Worm (Caenorhabditis elegans) whole organism, young adult: ENCODE measurements around the gene ilcr-2.

Experiments used
- B0035.1 ChIP-seq: sonication (generic microtip); optimal IDR thresholded peaks from 2 replicates; lab custom pipeline; 2016; ENCODE audit warnings: missing genetic modification characterization, mild to moderate bottlenecking, missing compliant biosample characterization, missing genotype, missing genetic modification reagents
- C17E4.6 ChIP-seq: fragments of 200-800 bp; sonication (Bioruptor generic); IDR thresholded peaks from 2 replicates; pipeline ENCODE4 v1.3.6; 2022; ENCODE audit warnings: missing genetic modification reagents, missing genetic modification characterization, missing compliant biosample characterization
- D2030.7 ChIP-seq: fragments of 200-800 bp; sonication (Bioruptor generic); IDR thresholded peaks from 2 replicates; pipeline ENCODE4 v1.3.6; 2022; ENCODE audit warnings: missing genetic modification reagents, missing genetic modification characterization, missing compliant biosample characterization
- F10E7.11 ChIP-seq: sonication (generic microtip); optimal IDR thresholded peaks from 2 replicates; lab custom pipeline; 2017; ENCODE audit warnings: mild to moderate bottlenecking, missing genetic modification characterization, moderate library complexity, missing compliant biosample characterization
- F23B12.7 ChIP-seq: sonication (generic microtip); optimal IDR thresholded peaks from 2 replicates; lab custom pipeline; 2017; ENCODE audit warnings: missing genetic modification characterization, mild to moderate bottlenecking, missing compliant biosample characterization, antibody characterized with exemption, moderate library complexity; ENCODE audit not compliant: insufficient read depth
- F33H1.4 ChIP-seq: fragments of 200-800 bp; sonication (Bioruptor generic); IDR thresholded peaks from 2 replicates; pipeline ENCODE4 v1.3.6; 2022; ENCODE audit warnings: missing genetic modification reagents, missing genetic modification characterization, missing compliant biosample characterization
- F55B11.4 ChIP-seq: sonication (generic microtip); optimal IDR thresholded peaks from 2 replicates; lab custom pipeline; 2016; ENCODE audit warnings: missing compliant biosample characterization, missing genetic modification characterization, borderline replicate concordance; ENCODE audit not compliant: insufficient read depth
- K11D2.4 ChIP-seq: fragments of 200-800 bp; sonication (Bioruptor generic); IDR thresholded peaks from 2 replicates; pipeline ENCODE4 v1.3.6; 2022; ENCODE audit warnings: missing genetic modification reagents, missing genetic modification characterization, missing compliant biosample characterization
- Y67H2A.10 ChIP-seq: fragments of 200-800 bp; sonication (Bioruptor generic); conservative IDR thresholded peaks from 2 replicates; pipeline ENCODE4 v1.3.6; 2022; ENCODE audit warnings: missing genetic modification reagents, missing genetic modification characterization, missing compliant biosample characterization
- Y95B8A.8 ChIP-seq: fragments of 200-800 bp; sonication (Bioruptor generic); IDR thresholded peaks from 2 replicates; pipeline ENCODE4 v1.3.6; 2022; ENCODE audit warnings: missing genetic modification reagents, missing genetic modification characterization, missing compliant biosample characterization
- athp-1 ChIP-seq: sonication (generic microtip); optimal IDR thresholded peaks from 2 replicates; lab custom pipeline; 2017; ENCODE audit warnings: mild to moderate bottlenecking, missing genetic modification characterization, missing compliant biosample characterization
- attf-3 ChIP-seq: fragments of 200-800 bp; sonication (Bioruptor generic); conservative IDR thresholded peaks from 2 replicates; pipeline ENCODE4 v1.3.6; 2022; ENCODE audit warnings: missing genetic modification reagents, missing genetic modification characterization, missing compliant biosample characterization
- attf-6 ChIP-seq: fragments of 200-800 bp; sonication (Bioruptor generic); IDR thresholded peaks from 2 replicates; pipeline ENCODE4 v1.3.6; 2022; ENCODE audit warnings: missing genetic modification reagents, missing genetic modification characterization, missing compliant biosample characterization
- ccch-3 ChIP-seq: fragments of 200-800 bp; sonication (Bioruptor generic); optimal IDR thresholded peaks from 2 replicates; lab custom pipeline; 2018; ENCODE audit warnings: mild to moderate bottlenecking, missing genetic modification characterization, missing compliant biosample characterization
- cebp-2 ChIP-seq: fragments of 200-800 bp; sonication (Bioruptor generic); IDR thresholded peaks from 2 replicates; pipeline ENCODE4 v1.3.6; 2022; ENCODE audit warnings: missing genetic modification characterization, missing compliant biosample characterization
- ceh-100 ChIP-seq: fragments of 200-800 bp; sonication (Bioruptor generic); IDR thresholded peaks from 2 replicates; pipeline ENCODE4 v1.3.6; 2022; ENCODE audit warnings: missing genetic modification reagents, missing genetic modification characterization, missing compliant biosample characterization
- ceh-91 ChIP-seq: fragments of 200-800 bp; sonication (Bioruptor generic); IDR thresholded peaks from 2 replicates; pipeline ENCODE4 v1.3.6; 2022; ENCODE audit warnings: missing genetic modification reagents, missing genetic modification characterization, missing compliant biosample characterization
- dox-1 ChIP-seq: fragments of 200-800 bp; sonication (Bioruptor generic); IDR thresholded peaks from 2 replicates; pipeline ENCODE4 v1.3.6; 2022; ENCODE audit warnings: missing genetic modification reagents, missing genetic modification characterization, missing compliant biosample characterization
- dpff-1 ChIP-seq: sonication (generic microtip); optimal IDR thresholded peaks from 2 replicates; lab custom pipeline; 2017; ENCODE audit warnings: mild to moderate bottlenecking, missing genetic modification characterization, missing compliant biosample characterization
- efl-1 ChIP-seq: fragments of 150-350 bp; optimal IDR thresholded peaks from 2 replicates; lab custom pipeline; 2014; ENCODE audit warnings: missing biosample characterization, missing genetic modification reagents, missing genetic modification characterization
- ekl-4 ChIP-seq: fragments of 200-800 bp; sonication (Bioruptor generic); IDR thresholded peaks from 2 replicates; pipeline ENCODE4 v1.3.6; 2022; ENCODE audit warnings: missing genetic modification reagents, missing genetic modification characterization, missing compliant biosample characterization
- gei-17 ChIP-seq: fragments of 200-800 bp; sonication (Bioruptor generic); optimal IDR thresholded peaks from 2 replicates; lab custom pipeline; 2018; ENCODE audit warnings: mild to moderate bottlenecking, missing genetic modification characterization, missing compliant biosample characterization
- hlh-12 ChIP-seq: sonication (generic microtip); optimal IDR thresholded peaks from 2 replicates; lab custom pipeline; 2016; ENCODE audit warnings: missing genetic modification characterization, missing compliant biosample characterization
- hlh-26 ChIP-seq: fragments of 200-800 bp; sonication (Bioruptor generic); conservative IDR thresholded peaks from 2 replicates; pipeline ENCODE4 v1.3.6; 2022; ENCODE audit warnings: missing genetic modification reagents, missing genetic modification characterization, missing compliant biosample characterization
- hmg-1.2 ChIP-seq: fragments of 200-800 bp; sonication (Bioruptor generic); IDR thresholded peaks from 2 replicates; pipeline ENCODE4 v1.3.6; 2022; ENCODE audit warnings: missing genetic modification reagents, missing genetic modification characterization, missing compliant biosample characterization
- hmg-20 ChIP-seq: fragments of 200-800 bp; sonication (Bioruptor generic); IDR thresholded peaks from 2 replicates; pipeline ENCODE4 v1.3.6; 2022; ENCODE audit warnings: missing genetic modification reagents, missing genetic modification characterization, missing compliant biosample characterization
- lin-26 ChIP-seq: fragments of 200-800 bp; sonication (Bioruptor generic); IDR thresholded peaks from 2 replicates; pipeline ENCODE4 v1.3.6; 2022; ENCODE audit warnings: missing genetic modification reagents, missing genetic modification characterization, missing compliant biosample characterization
- lir-1 ChIP-seq: fragments of 200-800 bp; sonication (Bioruptor generic); conservative IDR thresholded peaks from 2 replicates; pipeline ENCODE4 v1.3.6; 2022; ENCODE audit warnings: missing genetic modification reagents, missing genetic modification characterization, missing compliant biosample characterization
- lsl-1 ChIP-seq: fragments of 200-800 bp; sonication (Bioruptor generic); optimal IDR thresholded peaks from 2 replicates; lab custom pipeline; 2018; ENCODE audit warnings: mild to moderate bottlenecking, missing genetic modification characterization, moderate library complexity, missing compliant biosample characterization
- mcd-1 ChIP-seq: fragments of 200-800 bp; sonication (Bioruptor generic); IDR thresholded peaks from 2 replicates; pipeline ENCODE4 v1.3.6; 2022; ENCODE audit warnings: missing genetic modification reagents, missing genetic modification characterization, missing compliant biosample characterization
- mes-4 ChIP-seq: sonication (generic microtip); optimal IDR thresholded peaks from 2 replicates; lab custom pipeline; 2016; ENCODE audit warnings: missing genotype, missing genetic modification characterization, missing compliant biosample characterization
- nfyb-1 ChIP-seq: fragments of 200-800 bp; sonication (Bioruptor generic); IDR thresholded peaks from 2 replicates; pipeline ENCODE4 v1.3.6; 2022; ENCODE audit warnings: missing genetic modification reagents, missing genetic modification characterization, missing compliant biosample characterization
- nhr-120 ChIP-seq: fragments of 200-800 bp; sonication (Bioruptor generic); IDR thresholded peaks from 2 replicates; pipeline ENCODE4 v1.3.6; 2022; ENCODE audit warnings: missing genetic modification characterization, missing compliant biosample characterization
- nhr-27 ChIP-seq: fragments of 200-800 bp; sonication (Bioruptor generic); optimal IDR thresholded peaks from 2 replicates; lab custom pipeline; 2018; ENCODE audit warnings: mild to moderate bottlenecking, missing genetic modification characterization, moderate library complexity, missing compliant biosample characterization
- rec-8 ChIP-seq, 2 experiments: sonication (generic microtip); optimal IDR thresholded peaks; 2 replicates each; lab custom pipeline; 2016; ENCODE audit warnings: mild to moderate bottlenecking in 2 of 2, missing genetic modification characterization in 2 of 2, missing genetic modification reagents in 2 of 2, missing genotype in 2 of 2, missing biosample characterization in 1 of 2, missing compliant biosample characterization in 1 of 2, moderate library complexity in 1 of 2
- repo-1 ChIP-seq: sonication (generic microtip); optimal IDR thresholded peaks from 2 replicates; lab custom pipeline; 2017; ENCODE audit warnings: mild to moderate bottlenecking, missing genetic modification characterization, missing compliant biosample characterization
- snpc-1.3 ChIP-seq: sonication (generic microtip); optimal IDR thresholded peaks from 2 replicates; lab custom pipeline; 2017; ENCODE audit warnings: missing genetic modification characterization, mild to moderate bottlenecking, missing compliant biosample characterization, antibody characterized with exemption, moderate library complexity, missing genotype, missing genetic modification reagents; ENCODE audit not compliant: insufficient read depth
- snpc-3.4 ChIP-seq: sonication (generic microtip); optimal IDR thresholded peaks from 2 replicates; lab custom pipeline; 2017; ENCODE audit warnings: missing genetic modification characterization, mild to moderate bottlenecking, missing compliant biosample characterization, antibody characterized with exemption, moderate library complexity, missing genotype, missing genetic modification reagents
- snpc-4 ChIP-seq, 5 experiments: fragments of 150-350 bp in 1 of 5; sonication (generic microtip) in 4 of 5; optimal IDR thresholded peaks; 2 replicates each; lab custom pipeline; 2014 to 2018; ENCODE audit warnings: missing genetic modification characterization in 5 of 5, missing biosample characterization in 3 of 5, antibody characterized with exemption in 2 of 5, mild to moderate bottlenecking in 2 of 5, missing compliant biosample characterization in 2 of 5, missing genotype in 2 of 5, moderate library complexity in 2 of 5, missing genetic modification reagents in 1 of 5
- tlf-1 ChIP-seq: fragments of 200-800 bp; sonication (Bioruptor generic); optimal IDR thresholded peaks from 2 replicates; lab custom pipeline; 2018; ENCODE audit warnings: mild to moderate bottlenecking, missing genetic modification characterization, missing compliant biosample characterization
- unc-130 ChIP-seq: sonication (generic microtip); optimal IDR thresholded peaks from 2 replicates; lab custom pipeline; 2016; ENCODE audit warnings: missing genetic modification reagents, missing genetic modification characterization, missing compliant biosample characterization
- unc-62 ChIP-seq: fragments of 150-350 bp; optimal IDR thresholded peaks from 2 replicates; lab custom pipeline; 2014; ENCODE audit warnings: missing biosample characterization, missing genetic modification reagents, missing genetic modification characterization
- xnd-1 ChIP-seq: sonication (generic microtip); optimal IDR thresholded peaks from 2 replicates; lab custom pipeline; 2016; ENCODE audit warnings: missing genotype, missing genetic modification reagents, missing genetic modification characterization, missing compliant biosample characterization
- ztf-22 ChIP-seq: fragments of 200-800 bp; sonication (Bioruptor generic); optimal IDR thresholded peaks from 2 replicates; lab custom pipeline; 2018; ENCODE audit warnings: mild to moderate bottlenecking, missing genetic modification characterization, moderate library complexity, missing compliant biosample characterization
- ztf-25 ChIP-seq: fragments of 200-800 bp; sonication (Bioruptor generic); IDR thresholded peaks from 2 replicates; pipeline ENCODE4 v1.3.6; 2022; ENCODE audit warnings: missing genetic modification reagents, missing genetic modification characterization, missing compliant biosample characterization
- ztf-3 ChIP-seq: fragments of 200-800 bp; sonication (Bioruptor generic); optimal IDR thresholded peaks from 2 replicates; lab custom pipeline; 2018; ENCODE audit warnings: mild to moderate bottlenecking, missing genetic modification characterization, missing compliant biosample characterization
- ztf-6 ChIP-seq: fragments of 200-800 bp; sonication (Bioruptor generic); IDR thresholded peaks from 2 replicates; pipeline ENCODE4 v1.3.6; 2022; ENCODE audit warnings: missing genetic modification reagents, missing genetic modification characterization, missing compliant biosample characterization

Gene ilcr-2

DNA sequence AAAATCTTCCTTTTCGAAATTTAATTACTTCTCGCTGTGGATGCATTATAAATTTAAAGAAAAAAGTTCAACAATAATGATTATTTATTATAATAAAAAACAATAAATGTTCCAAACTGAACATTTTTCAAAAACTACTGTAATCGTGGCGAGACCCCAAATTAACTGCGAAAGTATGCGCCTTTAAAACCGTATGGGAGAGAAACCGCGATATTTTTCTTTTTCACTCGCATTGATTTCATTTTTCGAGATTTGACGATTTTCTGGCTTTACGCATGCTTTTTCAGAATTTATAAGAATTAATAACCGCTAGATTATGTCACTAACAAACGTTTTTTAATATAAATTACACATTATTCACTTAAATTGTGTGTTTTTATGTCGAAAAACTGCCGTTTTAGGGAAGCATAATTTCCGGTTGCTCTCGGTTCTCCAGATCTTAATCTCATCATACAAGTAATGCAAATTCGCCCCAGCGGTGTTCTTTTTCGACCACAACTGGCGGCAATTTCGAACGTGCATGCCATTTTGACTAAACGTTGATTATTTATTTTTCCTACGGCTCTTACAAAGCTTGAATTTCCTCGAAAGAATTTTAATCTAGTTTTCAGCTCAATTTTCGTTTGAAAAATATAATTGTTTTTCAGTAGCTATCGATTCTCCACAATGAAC is 26.1 kb downstream of the ilcr-2 start, which contains the start of gene F12A10.8:
TSS of gene F12A10.8 (minus strand) at position 79 of the 672 bp plus-strand sequence.
- no peak for TF ChIP-seq B0035.1
- TF ChIP-seq snpc-4 (GFP tag; optimal IDR thresholded peaks at IDR 0.05; lab: Kevin White, UChicago), result peak; percentile 22
- TF ChIP-seq snpc-4 (tag; optimal IDR thresholded peaks at IDR 0.05; lab: Kevin White, UChicago), result no peak
- no peak for TF ChIP-seq rec-8 (tag; optimal IDR thresholded peaks at IDR 0.05; lab: Kevin White, UChicago)
- TF ChIP-seq repo-1, result no peak
- peak; percentile 93 for TF ChIP-seq lsl-1
- no peak for TF ChIP-seq hmg-20 (GFP tag; lab: Robert Waterston, UW)
- no peak for TF ChIP-seq athp-1
- no peak for TF ChIP-seq ccch-3 (GFP tag; lab: Kevin White, UChicago)
- TF ChIP-seq lir-1 (GFP tag; lab: Robert Waterston, UW), result no peak
- peak; percentile 13 for TF ChIP-seq snpc-3.4 (tag; lab: Kevin White, UChicago)
- TF ChIP-seq unc-130 (GFP tag; lab: Kevin White, UChicago), result no peak
- no peak for TF ChIP-seq ztf-3
- TF ChIP-seq Y67H2A.10 (GFP tag; lab: Robert Waterston, UW), result no peak
- TF ChIP-seq F33H1.4 (GFP tag; lab: Robert Waterston, UW), result peak; percentile 88
- no peak for TF ChIP-seq F55B11.4 (tag; lab: Kevin White, UChicago)
- no peak for TF ChIP-seq hlh-26
- no peak for TF ChIP-seq Y95B8A.8 (GFP tag; lab: Robert Waterston, UW)
- no peak for TF ChIP-seq tlf-1 (GFP tag; lab: Kevin White, UChicago)
- no peak for TF ChIP-seq mes-4 (tag; lab: Kevin White, UChicago)
- no peak for TF ChIP-seq lin-26 (GFP tag; lab: Robert Waterston, UW)
- no peak for TF ChIP-seq ekl-4
- 0 out of 2 replicates have a peak, but pooled peaks have one; percentile 8 for TF ChIP-seq hmg-1.2
- peak; percentile 70 for TF ChIP-seq xnd-1 (tag; lab: Kevin White, UChicago)
- no peak for TF ChIP-seq F10E7.11 (tag; lab: Kevin White, UChicago)
- TF ChIP-seq nhr-120, result no peak
- no peak for TF ChIP-seq ztf-22
- TF ChIP-seq ceh-100 (GFP tag; lab: Robert Waterston, UW), result no peak
- no peak for TF ChIP-seq attf-6 (GFP tag; lab: Robert Waterston, UW)
- TF ChIP-seq nfyb-1 (GFP tag; lab: Robert Waterston, UW), result no peak
- TF ChIP-seq nhr-27 (tag; lab: Kevin White, UChicago), result no peak
- no peak for TF ChIP-seq dox-1 (GFP tag; lab: Robert Waterston, UW)
- no peak for TF ChIP-seq dpff-1 (tag; lab: Kevin White, UChicago)
- no peak for TF ChIP-seq F23B12.7 (tag; lab: Kevin White, UChicago)
- TF ChIP-seq efl-1 (GFP tag; lab: Kevin White, UChicago), result peak; percentile 80
- TF ChIP-seq hlh-12 (tag; lab: Kevin White, UChicago), result no peak
- no peak for TF ChIP-seq C17E4.6 (GFP tag; lab: Robert Waterston, UW)
- peak; percentile 67 for TF ChIP-seq ceh-91
- no peak for TF ChIP-seq gei-17 (GFP tag; lab: Kevin White, UChicago)
- no peak for TF ChIP-seq cebp-2 (GFP tag; lab: Robert Waterston, UW)
- TF ChIP-seq attf-3 (GFP tag; lab: Robert Waterston, UW), result no peak
- TF ChIP-seq unc-62 (GFP tag; lab: Kevin White, UChicago), result no peak
- no peak for TF ChIP-seq K11D2.4 (GFP tag; lab: Robert Waterston, UW)
- TF ChIP-seq ztf-25 (GFP tag; lab: Robert Waterston, UW), result no peak
- TF ChIP-seq mcd-1 (GFP tag; lab: Robert Waterston, UW), result peak; percentile 46; the same call in 1 of the 2 replicates
- peak; percentile 58; the same call in 1 of the 2 replicates for TF ChIP-seq D2030.7
- peak; percentile 1 for TF ChIP-seq snpc-1.3
- no peak for TF ChIP-seq ztf-6 (GFP tag; lab: Robert Waterston, UW)
